Worm (Caenorhabditis elegans) whole organism, young adult: ENCODE data around the gene F14H8.2.

Experiments used
- B0019.2 ChIP-seq: fragments of 200-800 bp; sonication (Bioruptor generic); conservative IDR thresholded peaks from 2 replicates; pipeline ENCODE4 v1.3.6; 2022; ENCODE audit warnings: missing genetic modification reagents, missing genetic modification characterization, missing compliant biosample characterization
- B0035.1 ChIP-seq: sonication (generic microtip); optimal IDR thresholded peaks from 2 replicates; lab custom pipeline; 2016; ENCODE audit warnings: missing genetic modification characterization, mild to moderate bottlenecking, missing compliant biosample characterization, missing genotype, missing genetic modification reagents
- C17E4.6 ChIP-seq: fragments of 200-800 bp; sonication (Bioruptor generic); IDR thresholded peaks from 2 replicates; pipeline ENCODE4 v1.3.6; 2022; ENCODE audit warnings: missing genetic modification reagents, missing genetic modification characterization, missing compliant biosample characterization
- F22D6.2 ChIP-seq: sonication (generic microtip); optimal IDR thresholded peaks from 2 replicates; lab custom pipeline; 2016; ENCODE audit warnings: mild to moderate bottlenecking, missing genetic modification characterization, missing compliant biosample characterization
- F37B4.10 ChIP-seq: fragments of 200-800 bp; sonication (Bioruptor generic); IDR thresholded peaks from 2 replicates; pipeline ENCODE4 v1.3.6; 2022; ENCODE audit warnings: missing genetic modification characterization, missing compliant biosample characterization
- F49E8.2 ChIP-seq: sonication (generic microtip); optimal IDR thresholded peaks from 3 replicates; lab custom pipeline; 2017; ENCODE audit warnings: missing genetic modification characterization, mild to moderate bottlenecking, missing compliant biosample characterization, antibody characterized with exemption, moderate library complexity; ENCODE audit not compliant: insufficient read depth
- F52B5.7 ChIP-seq: sonication (generic microtip); optimal IDR thresholded peaks from 2 replicates; lab custom pipeline; 2016; ENCODE audit warnings: mild to moderate bottlenecking, missing genetic modification characterization, missing compliant biosample characterization
- F57C9.4 ChIP-seq: sonication (generic microtip); optimal IDR thresholded peaks from 2 replicates; lab custom pipeline; 2017; ENCODE audit warnings: mild to moderate bottlenecking, missing genetic modification characterization, missing compliant biosample characterization
- K11D2.4 ChIP-seq: fragments of 200-800 bp; sonication (Bioruptor generic); IDR thresholded peaks from 2 replicates; pipeline ENCODE4 v1.3.6; 2022; ENCODE audit warnings: missing genetic modification reagents, missing genetic modification characterization, missing compliant biosample characterization
- T07F8.4 ChIP-seq: sonication (generic microtip); optimal IDR thresholded peaks from 2 replicates; lab custom pipeline; 2016; ENCODE audit warnings: mild to moderate bottlenecking, missing genetic modification characterization, moderate library complexity, missing compliant biosample characterization
- T26A5.8 ChIP-seq: sonication (generic microtip); optimal IDR thresholded peaks from 2 replicates; lab custom pipeline; 2016; ENCODE audit warnings: missing genetic modification characterization, missing compliant biosample characterization
- Y53F4B.3 ChIP-seq: fragments of 200-800 bp; sonication (Bioruptor generic); IDR thresholded peaks from 2 replicates; pipeline ENCODE4 v1.3.6; 2022; ENCODE audit warnings: missing genetic modification reagents, missing genetic modification characterization, missing compliant biosample characterization
- Y53G8AR.9 ChIP-seq: fragments of 200-800 bp; sonication (Bioruptor generic); conservative IDR thresholded peaks from 2 replicates; pipeline ENCODE4 v1.3.6; 2022; ENCODE audit warnings: missing genetic modification reagents, missing genetic modification characterization, missing compliant biosample characterization
- Y56A3A.18 ChIP-seq: fragments of 200-800 bp; sonication (Bioruptor generic); IDR thresholded peaks from 2 replicates; pipeline ENCODE4 v1.3.6; 2022; ENCODE audit warnings: missing genetic modification reagents, missing genetic modification characterization, missing compliant biosample characterization
- Y79H2A.3 ChIP-seq: fragments of 200-800 bp; sonication (Bioruptor generic); conservative IDR thresholded peaks from 2 replicates; pipeline ENCODE4 v1.3.6; 2022; ENCODE audit warnings: missing genetic modification reagents, missing genetic modification characterization, missing compliant biosample characterization
- ama-1 ChIP-seq, 3 experiments: fragments of 150-350 bp in 1 of 3; sonication (generic microtip) in 2 of 3; optimal IDR thresholded peaks; 2 replicates each; lab custom pipeline; 2014 to 2018; ENCODE audit warnings: missing biosample characterization in 2 of 3, missing genetic modification characterization in 2 of 3, missing genetic modification reagents in 2 of 3
- atf-7 ChIP-seq: sonication (generic microtip); optimal IDR thresholded peaks from 2 replicates; lab custom pipeline; 2017; ENCODE audit warnings: mild to moderate bottlenecking, missing genetic modification characterization, missing compliant biosample characterization
- attf-6 ChIP-seq: fragments of 200-800 bp; sonication (Bioruptor generic); IDR thresholded peaks from 2 replicates; pipeline ENCODE4 v1.3.6; 2022; ENCODE audit warnings: missing genetic modification reagents, missing genetic modification characterization, missing compliant biosample characterization
- bed-2 ChIP-seq: fragments of 200-800 bp; sonication (Bioruptor generic); IDR thresholded peaks from 2 replicates; pipeline ENCODE4 v1.3.6; 2022; ENCODE audit warnings: missing genetic modification reagents, missing genetic modification characterization, missing compliant biosample characterization
- cebp-2 ChIP-seq: fragments of 200-800 bp; sonication (Bioruptor generic); IDR thresholded peaks from 2 replicates; pipeline ENCODE4 v1.3.6; 2022; ENCODE audit warnings: missing genetic modification characterization, missing compliant biosample characterization
- ceh-79 ChIP-seq: sonication (generic microtip); optimal IDR thresholded peaks from 2 replicates; lab custom pipeline; 2017; ENCODE audit warnings: mild to moderate bottlenecking, missing genetic modification characterization, missing compliant biosample characterization
- chd-7 ChIP-seq: sonication (generic microtip); optimal IDR thresholded peaks from 2 replicates; lab custom pipeline; 2016; ENCODE audit warnings: mild to moderate bottlenecking, missing genetic modification characterization, moderate library complexity, missing compliant biosample characterization
- die-1 ChIP-seq: sonication (generic microtip); optimal IDR thresholded peaks from 2 replicates; lab custom pipeline; 2016; ENCODE audit warnings: missing genotype, mild to moderate bottlenecking, missing genetic modification characterization, missing compliant biosample characterization
- dpff-1 ChIP-seq: sonication (generic microtip); optimal IDR thresholded peaks from 2 replicates; lab custom pipeline; 2017; ENCODE audit warnings: mild to moderate bottlenecking, missing genetic modification characterization, missing compliant biosample characterization
- fkh-3 ChIP-seq: sonication (generic microtip); optimal IDR thresholded peaks from 2 replicates; lab custom pipeline; 2016; ENCODE audit warnings: mild to moderate bottlenecking, missing genetic modification characterization, missing compliant biosample characterization
- gei-17 ChIP-seq: fragments of 200-800 bp; sonication (Bioruptor generic); optimal IDR thresholded peaks from 2 replicates; lab custom pipeline; 2018; ENCODE audit warnings: mild to moderate bottlenecking, missing genetic modification characterization, missing compliant biosample characterization
- him-1 ChIP-seq: sonication (generic microtip); optimal IDR thresholded peaks from 2 replicates; lab custom pipeline; 2016; ENCODE audit warnings: missing genotype, missing genetic modification reagents, missing genetic modification characterization, missing compliant biosample characterization
- hlh-26 ChIP-seq: fragments of 200-800 bp; sonication (Bioruptor generic); conservative IDR thresholded peaks from 2 replicates; pipeline ENCODE4 v1.3.6; 2022; ENCODE audit warnings: missing genetic modification reagents, missing genetic modification characterization, missing compliant biosample characterization
- lin-26 ChIP-seq: fragments of 200-800 bp; sonication (Bioruptor generic); IDR thresholded peaks from 2 replicates; pipeline ENCODE4 v1.3.6; 2022; ENCODE audit warnings: missing genetic modification reagents, missing genetic modification characterization, missing compliant biosample characterization
- lin-40 ChIP-seq: sonication (generic microtip); optimal IDR thresholded peaks from 2 replicates; lab custom pipeline; 2016; ENCODE audit warnings: missing genetic modification characterization, mild to moderate bottlenecking, missing compliant biosample characterization, missing genotype, missing genetic modification reagents
- lsl-1 ChIP-seq: fragments of 200-800 bp; sonication (Bioruptor generic); optimal IDR thresholded peaks from 2 replicates; lab custom pipeline; 2018; ENCODE audit warnings: mild to moderate bottlenecking, missing genetic modification characterization, moderate library complexity, missing compliant biosample characterization
- madf-3 ChIP-seq: fragments of 200-800 bp; sonication (Bioruptor generic); IDR thresholded peaks from 2 replicates; pipeline ENCODE4 v1.3.6; 2022; ENCODE audit warnings: missing genetic modification reagents, missing genetic modification characterization, missing compliant biosample characterization
- madf-8 ChIP-seq: fragments of 200-800 bp; sonication (Bioruptor generic); conservative IDR thresholded peaks from 2 replicates; pipeline ENCODE4 v1.3.6; 2022; ENCODE audit warnings: missing genetic modification reagents, missing genetic modification characterization, missing compliant biosample characterization
- mcd-1 ChIP-seq: fragments of 200-800 bp; sonication (Bioruptor generic); IDR thresholded peaks from 2 replicates; pipeline ENCODE4 v1.3.6; 2022; ENCODE audit warnings: missing genetic modification reagents, missing genetic modification characterization, missing compliant biosample characterization
- mxl-1 ChIP-seq: sonication (generic microtip); optimal IDR thresholded peaks from 2 replicates; lab custom pipeline; 2016; ENCODE audit warnings: missing genetic modification characterization, missing compliant biosample characterization
- nhr-120 ChIP-seq: fragments of 200-800 bp; sonication (Bioruptor generic); IDR thresholded peaks from 2 replicates; pipeline ENCODE4 v1.3.6; 2022; ENCODE audit warnings: missing genetic modification characterization, missing compliant biosample characterization
- nhr-27 ChIP-seq: fragments of 200-800 bp; sonication (Bioruptor generic); optimal IDR thresholded peaks from 2 replicates; lab custom pipeline; 2018; ENCODE audit warnings: mild to moderate bottlenecking, missing genetic modification characterization, moderate library complexity, missing compliant biosample characterization
- repo-1 ChIP-seq: sonication (generic microtip); optimal IDR thresholded peaks from 2 replicates; lab custom pipeline; 2017; ENCODE audit warnings: mild to moderate bottlenecking, missing genetic modification characterization, missing compliant biosample characterization
- snpc-1.1 ChIP-seq: sonication (generic microtip); optimal IDR thresholded peaks from 2 replicates; lab custom pipeline; 2017; ENCODE audit warnings: missing genetic modification characterization, mild to moderate bottlenecking, missing compliant biosample characterization, antibody characterized with exemption, moderate library complexity, missing genotype, missing genetic modification reagents; ENCODE audit not compliant: insufficient read depth
- snpc-3.4 ChIP-seq: sonication (generic microtip); optimal IDR thresholded peaks from 2 replicates; lab custom pipeline; 2017; ENCODE audit warnings: missing genetic modification characterization, mild to moderate bottlenecking, missing compliant biosample characterization, antibody characterized with exemption, moderate library complexity, missing genotype, missing genetic modification reagents
- tlf-1 ChIP-seq: fragments of 200-800 bp; sonication (Bioruptor generic); optimal IDR thresholded peaks from 2 replicates; lab custom pipeline; 2018; ENCODE audit warnings: mild to moderate bottlenecking, missing genetic modification characterization, missing compliant biosample characterization
- unc-130 ChIP-seq: sonication (generic microtip); optimal IDR thresholded peaks from 2 replicates; lab custom pipeline; 2016; ENCODE audit warnings: missing genetic modification reagents, missing genetic modification characterization, missing compliant biosample characterization
- unc-62 ChIP-seq: fragments of 150-350 bp; optimal IDR thresholded peaks from 2 replicates; lab custom pipeline; 2014; ENCODE audit warnings: missing biosample characterization, missing genetic modification reagents, missing genetic modification characterization
- xnd-1 ChIP-seq: sonication (generic microtip); optimal IDR thresholded peaks from 2 replicates; lab custom pipeline; 2016; ENCODE audit warnings: missing genotype, missing genetic modification reagents, missing genetic modification characterization, missing compliant biosample characterization
- zim-3 ChIP-seq: sonication (generic microtip); optimal IDR thresholded peaks from 2 replicates; lab custom pipeline; 2017; ENCODE audit warnings: mild to moderate bottlenecking, missing genetic modification characterization, moderate library complexity, missing compliant biosample characterization
- ztf-22 ChIP-seq: fragments of 200-800 bp; sonication (Bioruptor generic); optimal IDR thresholded peaks from 2 replicates; lab custom pipeline; 2018; ENCODE audit warnings: mild to moderate bottlenecking, missing genetic modification characterization, moderate library complexity, missing compliant biosample characterization
- ztf-3 ChIP-seq: fragments of 200-800 bp; sonication (Bioruptor generic); optimal IDR thresholded peaks from 2 replicates; lab custom pipeline; 2018; ENCODE audit warnings: mild to moderate bottlenecking, missing genetic modification characterization, missing compliant biosample characterization
- ztf-6 ChIP-seq: fragments of 200-800 bp; sonication (Bioruptor generic); IDR thresholded peaks from 2 replicates; pipeline ENCODE4 v1.3.6; 2022; ENCODE audit warnings: missing genetic modification reagents, missing genetic modification characterization, missing compliant biosample characterization

Gene F14H8.2

ce11 chrV:15012542-15013301 is 7.4 kb downstream of the F14H8.2 start (continued):
- TF ChIP-seq snpc-3.4 (tag; lab: Kevin White, UChicago): no peak
- no peak for TF ChIP-seq T07F8.4 (tag; lab: Kevin White, UChicago)
- TF ChIP-seq zim-3: no peak
- no peak for TF ChIP-seq bed-2 (GFP tag; lab: Robert Waterston, UW)
- TF ChIP-seq dpff-1: no peak
- TF ChIP-seq lin-26 (GFP tag; lab: Robert Waterston, UW): peak; percentile 61; the same call in 1 of the 2 replicates
- no peak for TF ChIP-seq ceh-79 (tag; lab: Kevin White, UChicago)
- no peak for TF ChIP-seq nhr-27
- TF ChIP-seq mcd-1 (GFP tag; lab: Robert Waterston, UW): 0 out of 2 replicates have a peak, but pooled peaks have one; percentile 34
- TF ChIP-seq unc-130 (GFP tag; lab: Kevin White, UChicago): no peak
- no peak for TF ChIP-seq Y53G8AR.9 (GFP tag; lab: Robert Waterston, UW)
- TF ChIP-seq B0019.2 (GFP tag; lab: Robert Waterston, UW): 0 out of 2 replicates have a peak, but pooled peaks have one; percentile 6
- no peak for TF ChIP-seq Y56A3A.18
- no peak for TF ChIP-seq hlh-26 (GFP tag; lab: Robert Waterston, UW)
- no peak for TF ChIP-seq F49E8.2 (tag; lab: Kevin White, UChicago)
- no peak for TF ChIP-seq snpc-1.1 (tag; lab: Kevin White, UChicago)
- TF ChIP-seq tlf-1 (GFP tag; lab: Kevin White, UChicago): no peak
- peak; percentile 65 for TF ChIP-seq him-1 (tag; lab: Kevin White, UChicago)
- no peak for TF ChIP-seq chd-7 (tag; lab: Kevin White, UChicago)
- no peak for TF ChIP-seq K11D2.4 (GFP tag; lab: Robert Waterston, UW)
- no peak for TF ChIP-seq attf-6
- 0 out of 2 replicates have a peak, but pooled peaks have one; percentile 31 for TF ChIP-seq Y79H2A.3 (GFP tag; lab: Robert Waterston, UW)
- TF ChIP-seq F52B5.7 (tag; lab: Kevin White, UChicago): no peak
- TF ChIP-seq die-1 (tag; lab: Kevin White, UChicago): no peak
- no peak for TF ChIP-seq repo-1
- TF ChIP-seq xnd-1: no peak
- no peak for TF ChIP-seq mxl-1 (tag; lab: Kevin White, UChicago)
- no peak for TF ChIP-seq B0035.1 (tag; lab: Kevin White, UChicago)
- TF ChIP-seq gei-17 (GFP tag; lab: Kevin White, UChicago): no peak
- no peak for TF ChIP-seq F37B4.10 (GFP tag; lab: Robert Waterston, UW)
- no peak for TF ChIP-seq unc-62 (GFP tag; lab: Kevin White, UChicago)
- TF ChIP-seq cebp-2 (GFP tag; lab: Robert Waterston, UW): no peak
- TF ChIP-seq lin-40 (tag; lab: Kevin White, UChicago): no peak
- no peak for TF ChIP-seq F22D6.2 (tag; lab: Kevin White, UChicago)
- TF ChIP-seq T26A5.8 (tag; lab: Kevin White, UChicago): no peak
- TF ChIP-seq ztf-22 (GFP tag; lab: Kevin White, UChicago): no peak
- TF ChIP-seq atf-7 (tag; lab: Kevin White, UChicago): no peak
- TF ChIP-seq C17E4.6 (GFP tag; lab: Robert Waterston, UW): no peak
- TF ChIP-seq ama-1 (optimal IDR thresholded peaks at IDR 0.05; lab: Kevin White, UChicago): no peak
- no peak for TF ChIP-seq ama-1 (GFP tag; optimal IDR thresholded peaks at IDR 0.05; lab: Kevin White, UChicago)
- TF ChIP-seq ztf-3: no peak
- no peak for TF ChIP-seq F57C9.4
- no peak for TF ChIP-seq madf-3 (GFP tag; lab: Robert Waterston, UW)
- no peak for TF ChIP-seq madf-8 (GFP tag; lab: Robert Waterston, UW)
- peak; percentile 17 for TF ChIP-seq lsl-1 (GFP tag; lab: Kevin White, UChicago)
- no peak for TF ChIP-seq fkh-3 (tag; lab: Kevin White, UChicago)
- TF ChIP-seq nhr-120 (GFP tag; lab: Robert Waterston, UW): no peak
- no peak for TF ChIP-seq ztf-6
- TF ChIP-seq Y53F4B.3 (GFP tag; lab: Robert Waterston, UW): 0 out of 2 replicates have a peak, but pooled peaks have one; percentile 40
